Fruit fly (Drosophila melanogaster): ENCODE results near the gene Ppi1.

DNA sequence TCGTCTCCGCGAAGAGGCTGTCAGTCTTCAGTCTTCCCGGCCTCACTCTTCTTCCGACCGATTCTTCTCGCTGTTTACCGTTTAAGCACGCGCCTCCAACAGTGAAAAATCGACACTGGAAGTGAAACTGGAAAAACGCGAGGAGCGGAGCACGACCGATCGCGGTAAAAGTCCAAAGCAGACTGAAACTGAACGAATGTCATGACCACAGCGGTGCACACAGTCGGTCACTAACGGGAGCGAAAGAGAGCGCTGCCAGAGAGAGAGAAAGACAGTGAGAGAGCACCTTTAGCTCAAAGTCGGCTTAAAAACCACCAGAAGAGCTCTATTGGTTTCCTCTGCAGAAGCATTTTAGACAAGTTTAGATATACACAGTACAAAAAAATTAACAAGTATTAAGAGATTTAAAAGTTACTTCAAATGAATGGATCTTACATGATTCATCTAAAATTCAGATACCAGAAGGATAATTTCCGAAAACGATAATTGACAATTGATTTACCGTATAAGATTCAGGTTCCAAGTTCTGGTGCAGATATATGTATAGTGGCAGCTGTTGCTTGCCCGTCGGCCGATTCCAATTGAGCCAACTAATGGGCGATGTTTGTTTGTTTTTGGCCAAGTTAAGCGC, 31.5 kb upstream of the Ppi1 start, which contains the start of gene CG11498:
- TF ChIP-seq Abd-B (GFP tag; optimal IDR thresholded peaks at IDR 0.05) (no peak), pan (optimal IDR thresholded peaks at IDR 0.05) (no peak)

All from whole organism, wandering third instar larva.